Fruit fly (Drosophila melanogaster) whole organism, prepupa: ENCODE measurements around the gene CG40045.
A peak's percentile ranks its signal among the peaks of the same experiment; 100 is the strongest.

Experiments used
- CG11294 ChIP-seq: fragments of 200-800 bp; sonication (Bioruptor generic); IDR thresholded peaks from 2 replicates; pipeline ENCODE4 v1.3.6; 2022; ENCODE audit warnings: missing biosample characterization, missing genetic modification characterization
- CG11762 ChIP-seq: fragments of 200-800 bp; sonication (Bioruptor generic); optimal IDR thresholded peaks from 3 replicates; lab custom pipeline; 2016; ENCODE audit warnings: missing biosample characterization, missing genetic modification characterization; ENCODE audit not compliant: insufficient read depth
- CG15336 ChIP-seq: fragments of 200-800 bp; sonication (Bioruptor generic); IDR thresholded peaks from 2 replicates; pipeline ENCODE4 v1.3.6; 2022; ENCODE audit warnings: missing biosample characterization, missing genetic modification characterization
- CG16779 ChIP-seq: fragments of 200-800 bp; sonication (Bioruptor generic); optimal IDR thresholded peaks from 3 replicates; lab custom pipeline; 2017; ENCODE audit warnings: missing biosample characterization, mild to moderate bottlenecking, missing genetic modification characterization
- CG3032 ChIP-seq: fragments of 200-800 bp; optimal IDR thresholded peaks from 2 replicates; lab custom pipeline; 2019; ENCODE audit warnings: missing biosample characterization, mild to moderate bottlenecking, missing genetic modification characterization, moderate library complexity
- CG4318 ChIP-seq: fragments of 200-800 bp; sonication (Bioruptor generic); optimal IDR thresholded peaks from 3 replicates; lab custom pipeline; 2017; ENCODE audit warnings: missing biosample characterization, mild to moderate bottlenecking, missing genetic modification characterization
- CG6163 ChIP-seq: fragments of 200-800 bp; sonication (Bioruptor generic); IDR thresholded peaks from 3 replicates; pipeline ENCODE4 v1.3.6; 2022; ENCODE audit warnings: missing biosample characterization, missing genetic modification characterization
- CG6792 ChIP-seq: fragments of 200-800 bp; sonication (Bioruptor generic); optimal IDR thresholded peaks from 3 replicates; lab custom pipeline; 2016; ENCODE audit warnings: missing biosample characterization, missing genetic modification characterization
- CG6854 ChIP-seq: fragments of 200-800 bp; sonication (Bioruptor generic); optimal IDR thresholded peaks from 2 replicates; lab custom pipeline; 2017; ENCODE audit warnings: missing biosample characterization, mild to moderate bottlenecking, missing genetic modification characterization
- CG7368 ChIP-seq: fragments of 200-800 bp; sonication (Bioruptor generic); optimal IDR thresholded peaks from 3 replicates; lab custom pipeline; 2016; ENCODE audit warnings: missing biosample characterization, missing genetic modification characterization
- CG8319 ChIP-seq: fragments of 200-800 bp; sonication (Bioruptor generic); optimal IDR thresholded peaks from 3 replicates; lab custom pipeline; 2016; ENCODE audit warnings: missing biosample characterization, missing genetic modification characterization
- CG8632 ChIP-seq: fragments of 200-800 bp; sonication (Bioruptor generic); optimal IDR thresholded peaks from 3 replicates; lab custom pipeline; 2016; ENCODE audit warnings: missing biosample characterization, missing genetic modification characterization
- Eip78C ChIP-seq: fragments of 200-800 bp; sonication (Bioruptor generic); peaks from one replicate; lab custom pipeline; 2016; ENCODE audit warnings: missing biosample characterization, missing genetic modification characterization
- Eip93F ChIP-seq: fragments of 200-800 bp; sonication (Bioruptor generic); optimal IDR thresholded peaks from 2 replicates; lab custom pipeline; 2016; ENCODE audit warnings: missing biosample characterization, mild to moderate bottlenecking, missing genetic modification characterization
- Ets96B ChIP-seq: fragments of 200-800 bp; optimal IDR thresholded peaks from 2 replicates; lab custom pipeline; 2019; ENCODE audit warnings: missing biosample characterization, mild to moderate bottlenecking, missing genetic modification characterization, moderate library complexity
- Gug ChIP-seq: fragments of 200-800 bp; sonication (Bioruptor generic); IDR thresholded peaks from 2 replicates; pipeline ENCODE4 v1.3.6; 2022; ENCODE audit warnings: missing biosample characterization, missing genetic modification characterization
- Hr39 ChIP-seq: fragments of 200-800 bp; sonication (Bioruptor generic); optimal IDR thresholded peaks from 2 replicates; lab custom pipeline; 2016; ENCODE audit warnings: missing biosample characterization, missing genetic modification characterization
- Hr4 ChIP-seq: fragments of 200-800 bp; sonication (Bioruptor generic); optimal IDR thresholded peaks from 3 replicates; lab custom pipeline; 2016; ENCODE audit warnings: missing biosample characterization, missing genetic modification characterization
- Met ChIP-seq: fragments of 200-800 bp; sonication (Bioruptor generic); optimal IDR thresholded peaks from 3 replicates; lab custom pipeline; 2016; ENCODE audit warnings: missing biosample characterization, missing genetic modification characterization
- OdsH ChIP-seq: fragments of 200-800 bp; sonication (Bioruptor generic); optimal IDR thresholded peaks from 3 replicates; lab custom pipeline; 2016; ENCODE audit warnings: missing biosample characterization, missing genetic modification characterization
- Smox ChIP-seq: fragments of 200-800 bp; sonication (Bioruptor generic); optimal IDR thresholded peaks from 3 replicates; lab custom pipeline; 2016; ENCODE audit warnings: missing biosample characterization, missing genetic modification characterization
- Sox102F ChIP-seq: fragments of 200-800 bp; sonication (Bioruptor generic); optimal IDR thresholded peaks from 2 replicates; lab custom pipeline; 2016; ENCODE audit warnings: missing biosample characterization, mild to moderate bottlenecking, missing genetic modification characterization
- Sox14 ChIP-seq: fragments of 200-800 bp; sonication (Bioruptor generic); optimal IDR thresholded peaks from 3 replicates; lab custom pipeline; 2016; ENCODE audit warnings: missing biosample characterization, missing genetic modification characterization
- dsx ChIP-seq: fragments of 200-800 bp; optimal IDR thresholded peaks from 3 replicates; lab custom pipeline; 2019; ENCODE audit warnings: missing biosample characterization, mild to moderate bottlenecking, missing genetic modification characterization, moderate library complexity; ENCODE audit not compliant: poor library complexity, severe bottlenecking
- esn ChIP-seq: fragments of 200-800 bp; sonication (Bioruptor generic); optimal IDR thresholded peaks from 2 replicates; lab custom pipeline; 2016; ENCODE audit warnings: missing biosample characterization, mild to moderate bottlenecking, missing genetic modification characterization, moderate library complexity
- fd59A ChIP-seq: fragments of 200-800 bp; sonication (Bioruptor generic); optimal IDR thresholded peaks from 2 replicates; lab custom pipeline; 2017; ENCODE audit warnings: missing biosample characterization, mild to moderate bottlenecking, missing genetic modification characterization, missing genetic modification reagents
- fd85E ChIP-seq: fragments of 200-800 bp; sonication (Bioruptor generic); optimal IDR thresholded peaks from 3 replicates; lab custom pipeline; 2016; ENCODE audit warnings: missing biosample characterization, missing genetic modification characterization
- fkh ChIP-seq: fragments of 200-800 bp; sonication (Bioruptor generic); optimal IDR thresholded peaks from 3 replicates; lab custom pipeline; 2017; ENCODE audit warnings: missing biosample characterization, mild to moderate bottlenecking, missing genetic modification characterization, moderate library complexity
- lz ChIP-seq: fragments of 200-800 bp; sonication (Bioruptor generic); optimal IDR thresholded peaks from 3 replicates; lab custom pipeline; 2016; ENCODE audit warnings: missing biosample characterization, missing genetic modification characterization
- ss ChIP-seq, 2 experiments: fragments of 200-800 bp; sonication (Bioruptor generic); optimal IDR thresholded peaks; 2 replicates in 1 of 2; 3 replicates in 1 of 2; lab custom pipeline; 2017 to 2018; ENCODE audit warnings: mild to moderate bottlenecking in 2 of 2, missing biosample characterization in 2 of 2, missing genetic modification characterization in 2 of 2, moderate library complexity in 1 of 2
- svp ChIP-seq: fragments of 200-800 bp; sonication (Bioruptor generic); peaks from one replicate; lab custom pipeline; 2016; ENCODE audit warnings: missing biosample characterization, missing genetic modification characterization
- vri ChIP-seq: fragments of 200-800 bp; sonication (Bioruptor generic); optimal IDR thresholded peaks from 3 replicates; lab custom pipeline; 2016; ENCODE audit warnings: missing biosample characterization, mild to moderate bottlenecking, missing genetic modification characterization

CG40045 gene

DNA sequence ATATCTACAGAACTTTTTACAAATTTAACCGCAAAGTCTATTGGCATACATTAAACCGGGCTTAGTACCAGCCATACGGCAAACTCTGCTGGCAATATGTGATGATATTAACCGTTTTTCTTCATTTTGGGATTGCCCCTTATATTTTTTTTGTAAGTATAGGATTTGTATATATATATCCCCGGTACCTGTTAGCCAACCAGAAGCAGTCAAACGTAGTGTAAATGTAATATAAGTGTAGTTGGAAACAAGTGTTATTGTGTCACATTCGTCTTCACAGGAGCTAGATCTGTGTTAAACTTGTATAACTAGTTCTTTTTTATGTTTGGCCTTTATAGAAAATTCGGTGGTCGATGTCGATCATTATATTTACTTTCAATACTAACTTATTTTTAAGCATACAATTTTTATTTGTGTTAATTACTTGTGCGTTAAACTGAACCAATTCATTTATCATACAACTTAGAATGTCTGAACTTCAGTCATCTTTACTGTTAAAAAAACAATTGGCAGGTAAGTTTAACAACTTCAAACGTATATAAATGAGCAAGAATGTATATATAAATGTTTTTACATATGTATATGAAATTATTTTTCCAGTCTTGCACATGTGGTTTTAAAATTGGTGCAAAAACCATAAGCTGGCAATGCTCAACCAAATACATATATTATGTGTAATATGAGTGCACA lies at the start of gene CG40045:
Gene CG40045, plus strand, starts transcription at position 305 of the 690 bp plus-strand sequence.
- TF ChIP-seq lz (GFP tag; lab: Kevin White, UChicago) (no peak), CG6163 (GFP tag; lab: Robert Waterston, UW) (no peak), svp (GFP tag; lab: Kevin White, UChicago) (peak; percentile 64), CG3032 (tag; lab: Kevin White, UChicago) (peak; percentile 33), dsx (GFP tag; lab: Kevin White, UChicago) (no peak), Smox (no peak), Hr39 (peak; percentile 7), Sox102F (GFP tag; lab: Kevin White, UChicago) (no peak)

DNA sequence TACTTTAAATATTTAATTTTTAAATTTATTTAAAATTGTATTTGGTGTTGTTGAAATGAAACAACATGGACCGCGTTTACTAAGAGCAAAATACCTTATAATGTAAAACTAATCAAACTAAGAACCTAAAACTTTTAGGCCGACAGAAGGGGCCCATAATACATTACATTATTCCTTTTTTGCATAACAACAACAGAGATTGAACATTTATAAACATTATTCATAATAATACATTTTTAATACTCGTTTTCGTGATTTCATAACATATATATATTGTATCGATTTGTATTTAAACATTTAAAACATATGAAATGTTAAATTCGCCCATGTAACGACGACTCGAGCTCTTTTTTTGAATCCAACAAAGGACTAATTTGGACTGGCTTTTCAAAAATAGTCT lies 42.0 kb upstream of the CG40045 start, which contains the start of gene CG40470:
Gene CG40470, minus strand, starts transcription at position 101 of the 400 bp plus-strand sequence.
- no peak for TF ChIP-seq CG8632 (GFP tag; lab: Kevin White, UChicago)
- TF ChIP-seq Met: no peak
- TF ChIP-seq OdsH (GFP tag; lab: Kevin White, UChicago): no peak
- no peak for TF ChIP-seq vri
- TF ChIP-seq fd85E (GFP tag; lab: Kevin White, UChicago): no peak
- TF ChIP-seq Eip93F (GFP tag; lab: Kevin White, UChicago): no peak
- no peak for TF ChIP-seq CG11294 (GFP tag; lab: Robert Waterston, UW)
- no peak for TF ChIP-seq ss (GFP tag; optimal IDR thresholded peaks at IDR 0.05; lab: Kevin White, UChicago)
- TF ChIP-seq CG4318: no peak
- no peak for TF ChIP-seq Eip78C
- TF ChIP-seq Hr39: no peak
- TF ChIP-seq esn (GFP tag; lab: Kevin White, UChicago): no peak
- TF ChIP-seq Hr4 (GFP tag; lab: Kevin White, UChicago): no peak
- TF ChIP-seq CG15336 (GFP tag; lab: Robert Waterston, UW): no peak
- no peak for TF ChIP-seq Sox14 (GFP tag; lab: Kevin White, UChicago)
- TF ChIP-seq CG6854 (GFP tag; lab: Kevin White, UChicago): no peak
- TF ChIP-seq CG16779 (tag; lab: Kevin White, UChicago): no peak
- TF ChIP-seq fd59A (GFP tag; lab: Kevin White, UChicago): no peak
- no peak for TF ChIP-seq CG11762 (GFP tag; lab: Kevin White, UChicago)
- no peak for TF ChIP-seq CG6792 (GFP tag; lab: Kevin White, UChicago)

DNA sequence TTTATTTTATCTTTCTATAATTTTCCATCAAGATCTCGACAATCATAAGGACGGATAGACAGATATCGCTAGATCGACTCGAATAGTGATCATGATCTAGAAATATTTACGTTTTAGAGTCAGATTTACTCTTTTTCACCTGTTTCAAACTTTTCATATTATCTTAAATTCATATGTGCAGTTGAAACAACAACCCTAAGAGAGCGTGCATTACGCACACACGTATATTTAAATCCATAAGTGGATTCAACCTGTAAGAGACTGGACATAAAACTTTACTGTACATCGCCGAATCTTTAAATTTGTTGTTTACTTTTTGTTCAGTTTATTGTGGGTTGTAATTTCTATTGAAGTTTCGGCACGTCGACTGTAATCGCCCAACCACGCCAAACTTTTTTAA lies 1.5 kb downstream of the CG40045 start:
- no peak for TF ChIP-seq ss (GFP tag; optimal IDR thresholded peaks at IDR 0.05; lab: Kevin White, UChicago)
- TF ChIP-seq fkh: no peak
- no peak for TF ChIP-seq CG8319
- TF ChIP-seq Ets96B (tag; lab: Kevin White, UChicago): no peak
- no peak for TF ChIP-seq CG7368 (GFP tag; lab: Kevin White, UChicago)
- TF ChIP-seq Gug: no peak
- no peak for TF ChIP-seq vri
- TF ChIP-seq fd85E (GFP tag; lab: Kevin White, UChicago): no peak
- TF ChIP-seq, all 60 proteins: peak for 0

DNA sequence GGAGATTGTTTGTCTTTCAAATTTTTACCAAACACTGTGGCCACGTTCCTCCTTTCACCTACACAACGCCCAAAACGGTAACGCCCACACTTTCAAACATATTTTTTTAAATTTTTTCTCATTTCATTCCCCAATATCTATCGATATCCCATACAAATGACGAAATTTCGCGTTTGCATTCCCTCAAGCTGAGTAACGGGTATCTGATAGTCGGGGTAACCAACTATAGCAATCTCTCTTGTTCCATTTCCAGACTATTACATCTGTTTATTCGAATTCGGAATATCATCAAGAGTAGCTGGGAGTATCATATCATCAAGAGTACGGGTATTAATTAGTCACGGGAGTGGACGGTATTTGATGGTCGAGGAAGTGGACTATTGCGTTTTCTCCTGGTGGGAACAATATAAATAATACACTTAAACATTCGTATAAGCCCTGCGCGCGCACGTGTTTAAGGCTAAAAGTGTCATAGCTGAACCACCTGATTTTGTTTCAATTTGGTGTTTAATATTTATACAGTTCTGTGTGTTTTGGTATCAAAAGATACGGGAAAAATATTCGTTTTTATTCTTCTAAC lies 45.5 kb downstream of the CG40045 start, which contains the start of gene Snap25:
Gene Snap25, plus strand, starts transcription at position 468 of the 580 bp plus-strand sequence.
- TF ChIP-seq svp (GFP tag; lab: Kevin White, UChicago): peak; percentile 14
- no peak for TF ChIP-seq CG7368 (GFP tag; lab: Kevin White, UChicago)
- no peak for TF ChIP-seq CG11762 (GFP tag; lab: Kevin White, UChicago)
- TF ChIP-seq, all 60 proteins: peak for 1
